Worm (Caenorhabditis elegans) whole organism, L1 larva: ENCODE data around the gene F31F4.17.

Experiments used
- C04F5.9 ChIP-seq: sonication (generic microtip); optimal IDR thresholded peaks from 2 replicates; lab custom pipeline; 2016; ENCODE audit warnings: missing genetic modification characterization, missing compliant biosample characterization
- C34B4.2 ChIP-seq: sonication (generic microtip); optimal IDR thresholded peaks from 2 replicates; lab custom pipeline; 2017; ENCODE audit warnings: mild to moderate bottlenecking, missing genetic modification characterization, missing compliant biosample characterization
- alr-1 ChIP-seq: fragments of 200-800 bp; sonication (Bioruptor generic); optimal IDR thresholded peaks from 2 replicates; lab custom pipeline; 2018; ENCODE audit warnings: borderline replicate concordance, mild to moderate bottlenecking, missing genetic modification characterization, missing compliant biosample characterization
- blmp-1 ChIP-seq: fragments of 150-350 bp; optimal IDR thresholded peaks from 2 replicates; lab custom pipeline; 2014; ENCODE audit warnings: missing biosample characterization, missing genetic modification characterization
- ceh-82 ChIP-seq, 3 experiments: fragments of 150-350 bp in 1 of 3; sonication (generic microtip) in 2 of 3; optimal IDR thresholded peaks; 2 replicates each; lab custom pipeline; 2014 to 2017; ENCODE audit warnings: missing biosample characterization in 3 of 3, missing genetic modification characterization in 3 of 3
- dpl-1 ChIP-seq, 3 experiments: fragments of 150-350 bp in 2 of 3; sonication (generic microtip) in 1 of 3; optimal IDR thresholded peaks; 2 replicates each; lab custom pipeline; 2014 to 2017; ENCODE audit warnings: missing biosample characterization in 3 of 3, missing genetic modification characterization in 3 of 3, missing genetic modification reagents in 3 of 3
- efl-1 ChIP-seq, 4 experiments: fragments of 150-350 bp; optimal IDR thresholded peaks in 3 of 4; peaks in 1 of 4; 1 replicate in 1 of 4; 2 replicates in 3 of 4; lab custom pipeline; 2014; ENCODE audit warnings: missing biosample characterization in 2 of 4, missing genetic modification characterization in 2 of 4, missing genetic modification reagents in 2 of 4
- elt-2 ChIP-seq: sonication (generic microtip); optimal IDR thresholded peaks from 2 replicates; lab custom pipeline; 2016; ENCODE audit warnings: missing genetic modification characterization, mild to moderate bottlenecking, inconsistent platforms, missing compliant biosample characterization, missing genetic modification reagents
- fkh-10 ChIP-seq: sonication (generic microtip); optimal IDR thresholded peaks from 2 replicates; lab custom pipeline; 2017; ENCODE audit warnings: missing biosample characterization, missing genetic modification reagents, missing genetic modification characterization
- fkh-8 ChIP-seq: sonication (generic microtip); optimal IDR thresholded peaks from 2 replicates; lab custom pipeline; 2016; ENCODE audit warnings: mild to moderate bottlenecking, missing genetic modification characterization, missing compliant biosample characterization
- fos-1 ChIP-seq: fragments of 150-350 bp; optimal IDR thresholded peaks from 2 replicates; lab custom pipeline; 2014; ENCODE audit warnings: missing biosample characterization, missing genetic modification characterization
- hlh-4 ChIP-seq: sonication (generic microtip); optimal IDR thresholded peaks from 2 replicates; lab custom pipeline; 2016; ENCODE audit warnings: mild to moderate bottlenecking, missing genetic modification characterization, missing compliant biosample characterization
- irx-1 ChIP-seq: sonication (generic microtip); optimal IDR thresholded peaks from 2 replicates; lab custom pipeline; 2016; ENCODE audit warnings: missing genetic modification characterization, missing compliant biosample characterization
- isw-1 ChIP-seq: fragments of 200-800 bp; sonication (Bioruptor generic); IDR thresholded peaks from 2 replicates; pipeline ENCODE4 v1.3.6; 2022; ENCODE audit warnings: missing genetic modification characterization, missing compliant biosample characterization
- lin-13 ChIP-seq: fragments of 150-350 bp; optimal IDR thresholded peaks from 2 replicates; lab custom pipeline; 2014; ENCODE audit warnings: missing biosample characterization, missing genetic modification reagents, missing genetic modification characterization
- lin-14 ChIP-seq: fragments of 200-800 bp; sonication (Bioruptor generic); optimal IDR thresholded peaks from 2 replicates; lab custom pipeline; 2018; ENCODE audit warnings: mild to moderate bottlenecking, missing genetic modification characterization, moderate library complexity, missing compliant biosample characterization
- lin-35 ChIP-seq, 2 experiments: fragments of 150-350 bp; optimal IDR thresholded peaks; 2 replicates each; lab custom pipeline; 2014; ENCODE audit warnings: missing biosample characterization in 2 of 2, missing genetic modification characterization in 2 of 2, missing genetic modification reagents in 2 of 2
- mep-1 ChIP-seq: fragments of 150-350 bp; optimal IDR thresholded peaks from 2 replicates; lab custom pipeline; 2014; ENCODE audit warnings: missing biosample characterization, missing genetic modification characterization
- nhr-19 ChIP-seq: fragments of 200-800 bp; sonication (Bioruptor generic); conservative IDR thresholded peaks from 2 replicates; pipeline ENCODE4 v1.3.6; 2022; ENCODE audit warnings: missing genetic modification characterization, missing compliant biosample characterization
- nhr-28 ChIP-seq: fragments of 150-350 bp; optimal IDR thresholded peaks from 2 replicates; lab custom pipeline; 2014; ENCODE audit warnings: missing biosample characterization, missing genetic modification characterization
- nhr-90 ChIP-seq: sonication (generic microtip); optimal IDR thresholded peaks from 2 replicates; lab custom pipeline; 2016; ENCODE audit warnings: mild to moderate bottlenecking, missing genetic modification characterization, missing compliant biosample characterization; ENCODE audit not compliant: poor library complexity
- pag-3 ChIP-seq: sonication (generic microtip); optimal IDR thresholded peaks from 2 replicates; lab custom pipeline; 2017; ENCODE audit warnings: missing genetic modification characterization, mild to moderate bottlenecking, missing compliant biosample characterization, antibody characterized with exemption, borderline replicate concordance; ENCODE audit not compliant: insufficient read depth
- skn-1 ChIP-seq: fragments of 150-350 bp; optimal IDR thresholded peaks from 2 replicates; lab custom pipeline; 2014; ENCODE audit warnings: missing biosample characterization, missing genetic modification characterization
- snpc-4 ChIP-seq: fragments of 150-350 bp; optimal IDR thresholded peaks from 2 replicates; lab custom pipeline; 2014; ENCODE audit warnings: missing biosample characterization, missing genetic modification characterization
- snu-23 ChIP-seq: sonication (generic microtip); optimal IDR thresholded peaks from 2 replicates; lab custom pipeline; 2016; ENCODE audit warnings: missing genetic modification characterization, missing compliant biosample characterization
- sox-4 ChIP-seq: sonication (generic microtip); optimal IDR thresholded peaks from 2 replicates; lab custom pipeline; 2016; ENCODE audit warnings: missing genetic modification characterization, missing compliant biosample characterization
- unc-62 ChIP-seq: fragments of 150-350 bp; optimal IDR thresholded peaks from 2 replicates; lab custom pipeline; 2014; ENCODE audit warnings: missing biosample characterization, missing genetic modification reagents, missing genetic modification characterization
- unc-98 ChIP-seq: fragments of 200-800 bp; sonication (Bioruptor generic); IDR thresholded peaks from 2 replicates; pipeline ENCODE4 v1.3.6; 2022; ENCODE audit warnings: missing genetic modification characterization, missing compliant biosample characterization
- vab-15 ChIP-seq: sonication (generic microtip); optimal IDR thresholded peaks from 2 replicates; lab custom pipeline; 2017; ENCODE audit warnings: missing genotype, mild to moderate bottlenecking, missing genetic modification characterization, missing compliant biosample characterization
- xbp-1 ChIP-seq: sonication (generic microtip); optimal IDR thresholded peaks from 2 replicates; lab custom pipeline; 2016; ENCODE audit warnings: missing genetic modification characterization, missing compliant biosample characterization
- zag-1 ChIP-seq: fragments of 150-350 bp; optimal IDR thresholded peaks from 2 replicates; lab custom pipeline; 2014; ENCODE audit warnings: missing biosample characterization, missing genetic modification characterization
- zip-4 ChIP-seq: fragments of 200-800 bp; sonication (Bioruptor generic); optimal IDR thresholded peaks from 2 replicates; lab custom pipeline; 2018; ENCODE audit warnings: mild to moderate bottlenecking, missing genetic modification characterization, moderate library complexity, missing compliant biosample characterization
- ztf-4 ChIP-seq: fragments of 150-350 bp; optimal IDR thresholded peaks from 2 replicates; lab custom pipeline; 2014; ENCODE audit warnings: missing biosample characterization, missing genetic modification characterization

Gene F31F4.17

DNA sequence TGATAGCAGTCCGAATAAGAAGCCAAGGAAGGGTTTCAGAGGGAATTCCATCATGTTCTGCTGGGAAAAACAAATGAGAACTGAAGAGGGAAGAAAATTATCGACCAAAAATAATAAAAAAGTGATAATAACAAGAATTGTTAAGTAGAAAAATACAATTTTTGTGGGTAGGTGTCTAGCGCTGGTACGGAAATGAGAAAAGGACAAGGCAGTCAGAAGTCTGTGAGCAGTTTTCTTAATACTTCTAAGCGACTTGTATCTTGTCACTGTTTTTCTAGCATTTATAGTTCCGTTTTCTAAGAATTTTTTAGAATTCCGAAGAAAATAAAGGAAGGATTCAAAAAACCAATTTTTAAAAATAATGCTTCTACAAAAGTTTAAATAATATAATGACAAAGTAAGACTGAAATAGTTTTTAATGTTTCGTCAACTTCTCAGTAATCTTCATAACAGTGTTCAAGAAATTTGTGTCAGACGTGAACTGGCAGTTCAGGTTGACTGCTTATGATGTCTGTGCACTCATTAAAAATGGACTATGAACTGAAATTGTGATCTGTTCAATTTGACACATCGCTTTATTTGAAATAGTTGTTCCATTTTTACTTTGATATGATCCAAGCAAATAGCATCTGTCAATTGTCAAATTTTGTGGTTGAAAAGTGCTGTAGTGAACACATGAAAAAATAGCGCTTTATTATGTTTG lies 32.8 kb upstream of the F31F4.17 start, which contains the start of gene srx-4:
srx-4 (minus strand) TSS at position 51 of the 703 bp plus-strand sequence.
- TF ChIP-seq zag-1 (tag; lab: Kevin White, UChicago): no peak
- no peak for TF ChIP-seq zip-4 (GFP tag; lab: Kevin White, UChicago)
- TF ChIP-seq xbp-1 (tag; lab: Kevin White, UChicago): no peak
- TF ChIP-seq efl-1 (optimal IDR thresholded peaks at IDR 0.05; lab: Kevin White, UChicago): no peak
- TF ChIP-seq efl-1 (GFP tag; optimal IDR thresholded peaks at IDR 0.05 in 1 of 2; lab: Kevin White, UChicago): no peak
- no peak for TF ChIP-seq lin-13 (GFP tag; lab: Kevin White, UChicago)
- TF ChIP-seq mep-1 (tag; lab: Kevin White, UChicago): no peak
- no peak for TF ChIP-seq snpc-4 (tag; lab: Kevin White, UChicago)
- TF ChIP-seq ztf-4 (tag; lab: Kevin White, UChicago): no peak
- no peak for TF ChIP-seq elt-2 (tag; lab: Kevin White, UChicago)
- no peak for TF ChIP-seq unc-98
- no peak for TF ChIP-seq unc-62 (GFP tag; lab: Kevin White, UChicago)

DNA sequence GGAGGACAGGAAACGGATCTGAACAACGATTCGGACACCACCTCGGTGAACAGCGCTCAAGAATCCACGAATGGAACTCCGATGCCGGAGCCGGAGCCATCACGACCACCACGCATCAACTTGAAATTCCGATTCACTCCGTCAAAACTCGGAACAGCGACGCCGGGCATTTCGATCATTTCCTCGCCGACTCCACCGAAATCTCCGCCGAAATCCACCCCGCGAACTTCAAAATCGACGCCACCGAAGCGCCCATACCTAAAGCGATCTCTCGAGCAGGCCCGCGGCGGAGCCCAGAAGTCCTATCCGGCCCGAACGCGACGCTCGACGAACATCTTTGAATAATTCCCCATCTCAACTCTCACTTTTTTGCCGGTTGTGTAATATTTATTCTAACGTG lies 29.4 kb upstream of the F31F4.17 start:
- TF ChIP-seq nhr-19 (GFP tag; lab: Robert Waterston, UW) (no peak), unc-98 (no peak), skn-1 (tag; lab: Kevin White, UChicago) (no peak), C04F5.9 (tag; lab: Kevin White, UChicago) (no peak), mep-1 (tag; lab: Kevin White, UChicago) (no peak), fos-1 (tag; lab: Kevin White, UChicago) (no peak), C34B4.2 (no peak), hlh-4 (tag; lab: Kevin White, UChicago) (no peak), lin-35 (GFP tag; optimal IDR thresholded peaks at IDR 0.05; lab: Kevin White, UChicago) (no peak), snpc-4 (tag; lab: Kevin White, UChicago) (no peak), nhr-90 (tag; lab: Kevin White, UChicago) (no peak), fkh-10 (GFP tag; lab: Kevin White, UChicago) (no peak), blmp-1 (tag; lab: Kevin White, UChicago) (no peak), dpl-1 (GFP tag; optimal IDR thresholded peaks at IDR 0.05; lab: Kevin White, UChicago) (no peak), irx-1 (tag; lab: Kevin White, UChicago) (no peak)
- TF ChIP-seq, all 84 proteins: peak for 0

DNA sequence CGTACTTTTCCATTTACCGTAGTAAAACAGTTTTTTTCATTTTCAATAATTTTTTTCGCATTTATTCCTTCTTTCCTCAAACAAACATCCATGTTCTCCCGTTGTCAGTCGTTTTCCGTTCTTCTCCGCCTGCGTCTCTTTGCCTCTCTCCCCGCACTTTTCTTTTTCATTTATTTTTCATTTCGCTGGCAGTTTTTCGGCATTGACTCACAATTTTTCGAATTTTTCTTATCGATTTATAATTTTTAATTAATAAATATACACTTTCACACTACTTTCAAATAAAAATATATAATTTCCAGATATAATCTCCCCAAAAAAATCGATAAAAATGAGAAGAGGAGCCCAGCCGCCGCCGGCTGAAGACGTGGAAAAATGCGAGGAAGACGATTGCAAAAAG lies 27.3 kb upstream of the F31F4.17 start, which contains the start of gene H25P19.1:
H25P19.1 (plus strand) TSS at position 301 of the 400 bp plus-strand sequence.
- TF ChIP-seq nhr-28 (no peak), dpl-1 (GFP tag; optimal IDR thresholded peaks at IDR 0.05; lab: Kevin White, UChicago) (no peak), isw-1 (no peak), vab-15 (tag; lab: Kevin White, UChicago) (no peak), ceh-82 (tag; optimal IDR thresholded peaks at IDR 0.05; lab: Kevin White, UChicago) (no peak), blmp-1 (tag; lab: Kevin White, UChicago) (peak; percentile 66)

DNA sequence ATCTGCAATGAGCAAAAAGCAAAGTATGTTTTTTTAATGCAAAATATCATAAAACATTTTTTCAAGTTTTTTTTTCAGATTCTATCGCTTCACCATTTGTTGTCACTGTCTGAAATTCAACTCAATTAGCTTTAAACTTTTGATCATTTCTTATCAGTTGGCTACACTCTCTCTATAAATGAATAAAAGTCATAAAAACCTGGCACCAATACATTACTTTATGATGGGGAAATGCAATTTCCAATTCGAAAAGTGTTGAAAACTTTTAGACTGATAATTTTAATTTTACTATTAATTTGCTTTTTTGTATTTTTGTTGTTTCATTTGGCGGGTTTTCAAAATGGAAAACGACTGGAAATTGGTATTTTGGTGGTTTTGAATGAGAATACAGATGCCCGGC lies 23.7 kb upstream of the F31F4.17 start, which contains the start of gene F31F4.1:
F31F4.1 (plus strand) TSS at position 203 of the 400 bp plus-strand sequence.
- TF ChIP-seq efl-1 (optimal IDR thresholded peaks at IDR 0.05; lab: Kevin White, UChicago) (no peak), efl-1 (GFP tag; optimal IDR thresholded peaks at IDR 0.05 in 1 of 2; lab: Kevin White, UChicago) (peak in 1 of 2 experiments; percentile 15), elt-2 (tag; lab: Kevin White, UChicago) (peak; percentile 33), alr-1 (no peak), lin-14 (GFP tag; lab: Kevin White, UChicago) (no peak), snu-23 (GFP tag; lab: Kevin White, UChicago) (no peak)

DNA sequence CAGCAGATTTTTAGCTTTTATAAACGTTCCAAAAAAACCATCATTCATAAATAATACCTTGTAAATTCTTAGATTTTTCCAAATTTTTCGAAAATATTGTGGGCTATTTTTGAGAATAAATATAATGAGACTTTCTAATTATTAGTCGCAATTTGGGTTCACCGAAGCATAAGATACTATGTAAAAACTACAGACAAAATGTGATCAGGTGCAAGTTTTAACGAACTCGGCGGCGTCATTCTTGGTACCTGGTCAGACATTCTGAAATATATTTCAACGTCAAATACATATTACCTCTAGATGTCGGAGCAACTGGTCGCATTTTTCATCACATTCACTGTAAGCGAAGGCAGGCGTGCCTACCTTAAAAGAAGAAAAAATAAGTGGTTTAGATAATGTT lies 21.9 kb upstream of the F31F4.17 start, which contains the start of gene srx-23:
srx-23 (plus strand) TSS at position 301 of the 400 bp plus-strand sequence.
- TF ChIP-seq lin-35 (GFP tag; optimal IDR thresholded peaks at IDR 0.05; lab: Kevin White, UChicago): no peak
- TF ChIP-seq pag-3 (tag; lab: Kevin White, UChicago): no peak
- TF ChIP-seq fkh-8: peak; percentile 49
- no peak for TF ChIP-seq xbp-1 (tag; lab: Kevin White, UChicago)
- TF ChIP-seq sox-4: peak; percentile 56
